Fruit fly (Drosophila melanogaster) whole organism: ENCODE results near the gene Acp29AB.

Source experiments
- CG8478 ChIP-seq: fragments of >200 bp; optimal IDR thresholded peaks from 2 replicates; lab custom pipeline; 2018; ENCODE audit warnings: inconsistent platforms
- Dll ChIP-seq: fragments of >200 bp; optimal IDR thresholded peaks from 2 replicates; lab custom pipeline; 2017
- EcR ChIP-seq, 2 experiments: fragments of >200 bp; optimal IDR thresholded peaks; 2 replicates each; lab custom pipeline; 2017; ENCODE audit warnings: missing biosample characterization in 2 of 2, missing genetic modification characterization in 2 of 2, missing genetic modification reagents in 2 of 2
- pan ChIP-seq: fragments of >200 bp; optimal IDR thresholded peaks from 2 replicates; lab custom pipeline; 2017
- psq ChIP-seq: fragments of >200 bp; optimal IDR thresholded peaks from 2 replicates; lab custom pipeline; 2017
- usp ChIP-seq: fragments of >200 bp; optimal IDR thresholded peaks from 2 replicates; lab custom pipeline; 2017; ENCODE audit warnings: missing biosample characterization, missing genetic modification characterization, mixed read lengths

dm6 chr2L:8402928-8403285 lies 9.9 kb upstream of the Acp29AB start, which contains the start of gene fy:
- TF ChIP-seq Dll: no peak
- TF ChIP-seq EcR (GFP tag; optimal IDR thresholded peaks at IDR 0.05; lab: Kevin White, UChicago): no peak
- TF ChIP-seq pan (lab: Kevin White, UChicago): no peak
- no peak for TF ChIP-seq CG8478 (lab: Kevin White, UChicago)
- no peak for TF ChIP-seq usp (GFP tag; lab: Kevin White, UChicago)
- TF ChIP-seq psq (lab: Kevin White, UChicago): no peak
